Fruit fly (Drosophila melanogaster): ENCODE results near the gene TrxT.
A peak's percentile ranks its signal among the peaks of the same experiment; 100 is the strongest.

Gene TrxT

DNA sequence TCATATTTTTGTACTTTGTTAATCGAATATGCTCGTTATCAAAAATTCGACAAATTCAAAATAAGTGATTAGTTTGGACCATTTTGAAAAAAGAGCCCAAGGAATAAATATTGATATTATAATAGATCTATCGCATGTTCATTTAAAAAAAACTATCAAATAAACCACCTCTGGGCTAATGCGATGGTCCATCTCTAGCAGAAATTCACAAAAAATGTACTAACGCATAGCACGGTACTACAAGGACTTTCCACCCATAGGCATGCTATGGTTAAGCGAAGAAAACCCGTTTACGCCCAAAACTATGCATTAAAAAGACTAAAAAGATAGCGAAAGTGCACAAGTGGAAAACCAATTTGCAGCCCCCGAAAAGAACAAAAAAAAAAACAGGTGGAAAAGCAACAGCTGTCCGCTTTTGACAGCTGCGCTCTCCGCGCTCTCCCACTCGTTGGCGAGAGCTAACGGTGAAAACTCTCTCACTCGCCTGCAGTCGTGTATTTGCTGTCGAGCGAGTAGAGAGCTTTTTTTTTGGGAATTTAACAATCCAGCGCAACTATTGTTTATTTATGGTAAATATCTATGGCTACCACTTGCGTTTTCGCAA is 20.7 kb upstream of the TrxT start, which contains the start of gene CanB (continued):
- peak; percentile 20 for TF ChIP-seq CG10267 (tag; optimal IDR thresholded peaks at IDR 0.05)
- peak; percentile 53; the same call in 2 of the 3 replicates for TF ChIP-seq Opbp (GFP tag; IDR thresholded peaks at IDR 0.05; ENCODE audit: partially characterized antibody)
- TF ChIP-seq CG16863 (GFP tag; optimal IDR thresholded peaks at IDR 0.05): no peak
- no peak for TF ChIP-seq CG5245 (GFP tag; optimal IDR thresholded peaks at IDR 0.05)
- TF ChIP-seq chif (GFP tag; optimal IDR thresholded peaks at IDR 0.05): peak in 1 of 2 experiments; percentile 2
- TF ChIP-seq CG11093 (GFP tag; IDR thresholded peaks at IDR 0.05): no peak
- no peak for TF ChIP-seq ato (GFP tag; IDR thresholded peaks at IDR 0.05; ENCODE audit: partially characterized antibody)
- no peak for TF ChIP-seq prd (optimal IDR thresholded peaks at IDR 0.05)
- 0 out of 3 replicates have a peak, but pooled peaks have one; percentile 36 for TF ChIP-seq prd (GFP tag; IDR thresholded peaks at IDR 0.05)
- no peak for TF ChIP-seq Xrp1 (GFP tag; IDR thresholded peaks at IDR 0.05)
- no peak for TF ChIP-seq D19A (tag; optimal IDR thresholded peaks at IDR 0.05)
- no peak for TF ChIP-seq CG11723 (GFP tag; optimal IDR thresholded peaks at IDR 0.05)
- TF ChIP-seq Poxn (GFP tag; IDR thresholded peaks at IDR 0.05): no peak
- peak; percentile 26 for TF ChIP-seq sd (tag; optimal IDR thresholded peaks at IDR 0.05)
- no peak for TF ChIP-seq CG9215 (GFP tag; IDR thresholded peaks at IDR 0.05)
- TF ChIP-seq ab (GFP tag; optimal IDR thresholded peaks at IDR 0.05): no peak
- no peak for TF ChIP-seq usp (GFP tag; optimal IDR thresholded peaks at IDR 0.05)
- no peak for TF ChIP-seq Bdp1 (GFP tag; optimal IDR thresholded peaks at IDR 0.05)
- no peak for TF ChIP-seq dan (GFP tag; IDR thresholded peaks at IDR 0.05)
- TF ChIP-seq CG15514 (GFP tag; optimal IDR thresholded peaks at IDR 0.05): peak; percentile 34
- no peak for TF ChIP-seq grau (tag; optimal IDR thresholded peaks at IDR 0.05)
- TF ChIP-seq CG16813 (GFP tag; IDR thresholded peaks at IDR 0.05; ENCODE audit: partially characterized antibody): peak; percentile 75
- peak; percentile 7 for TF ChIP-seq az2 (GFP tag; optimal IDR thresholded peaks at IDR 0.05)
- no peak for TF ChIP-seq schlank (tag; optimal IDR thresholded peaks at IDR 0.05)
- TF ChIP-seq esg (GFP tag; conservative IDR thresholded peaks at IDR 0.05): no peak
- no peak for TF ChIP-seq CG7357 (GFP tag; IDR thresholded peaks at IDR 0.05)
- no peak for TF ChIP-seq ash1 (GFP tag; optimal IDR thresholded peaks at IDR 0.05)
- TF ChIP-seq CG31224 (GFP tag; IDR thresholded peaks at IDR 0.05): no peak
- TF ChIP-seq Awh (GFP tag; IDR thresholded peaks at IDR 0.05): no peak
- no peak for TF ChIP-seq CG30431 (GFP tag; optimal IDR thresholded peaks at IDR 0.05)
- TF ChIP-seq CG14441 (GFP tag; IDR thresholded peaks at IDR 0.05): no peak
- no peak for TF ChIP-seq CG3838 (GFP tag; optimal IDR thresholded peaks at IDR 0.05)
- 0 out of 2 replicates have a peak, but pooled peaks have one; percentile 11 for TF ChIP-seq CG32532 (GFP tag; IDR thresholded peaks at IDR 0.05)
- TF ChIP-seq pros (GFP tag; optimal IDR thresholded peaks at IDR 0.05): no peak
- TF ChIP-seq row (GFP tag; IDR thresholded peaks at IDR 0.05): peak; percentile 78
- no peak for TF ChIP-seq Antp (GFP tag; optimal IDR thresholded peaks at IDR 0.05)
- TF ChIP-seq vvl (GFP tag; IDR thresholded peaks at IDR 0.05): 0 out of 2 replicates have a peak, but pooled peaks have one; percentile 31
- TF ChIP-seq CG10147 (GFP tag; optimal IDR thresholded peaks at IDR 0.05): no peak
- no peak for TF ChIP-seq ATbp (GFP tag; optimal IDR thresholded peaks at IDR 0.05)
- TF ChIP-seq ken (GFP tag; IDR thresholded peaks at IDR 0.05): no peak
- TF ChIP-seq CG7271 (tag; optimal IDR thresholded peaks at IDR 0.05): no peak
- TF ChIP-seq Rfx (GFP tag; IDR thresholded peaks at IDR 0.05): peak; percentile 41; the same call in 1 of the 2 replicates
- TF ChIP-seq Neu2 (GFP tag; optimal IDR thresholded peaks at IDR 0.05; ENCODE audit: borderline replicate concordance): no peak
- no peak for TF ChIP-seq CG12219 (GFP tag; optimal IDR thresholded peaks at IDR 0.05)
- TF ChIP-seq ci (GFP tag; IDR thresholded peaks at IDR 0.05): 0 out of 3 replicates have a peak, but pooled peaks have one; percentile 8
- no peak for TF ChIP-seq Sox100B (GFP tag; optimal IDR thresholded peaks at IDR 0.05)
- no peak for TF ChIP-seq dm (GFP tag; optimal IDR thresholded peaks at IDR 0.05)
- TF ChIP-seq Hmr (GFP tag; optimal IDR thresholded peaks at IDR 0.05): peak; percentile 30
- no peak for TF ChIP-seq CG14667 (GFP tag; IDR thresholded peaks at IDR 0.05)
- TF ChIP-seq tin (GFP tag; optimal IDR thresholded peaks at IDR 0.05): peak; percentile 28
- no peak for TF ChIP-seq ro (GFP tag; IDR thresholded peaks at IDR 0.05)

All from whole organism, embryonic.